Worm (Caenorhabditis elegans) whole organism, late embryonic: ENCODE results near the gene nhr-13.

Experiments
- C08G9.2 ChIP-seq: sonication (generic microtip); optimal IDR thresholded peaks from 2 replicates; lab custom pipeline; 2016; ENCODE audit warnings: mild to moderate bottlenecking, missing genetic modification characterization, moderate library complexity, missing compliant biosample characterization
- ceh-14 ChIP-seq: sonication (generic microtip); optimal IDR thresholded peaks from 2 replicates; lab custom pipeline; 2016; ENCODE audit warnings: missing genotype, missing genetic modification characterization, missing compliant biosample characterization
- ceh-30 ChIP-seq: fragments of 150-350 bp; optimal IDR thresholded peaks from 2 replicates; lab custom pipeline; 2014; ENCODE audit warnings: missing biosample characterization, missing genetic modification characterization
- unc-86 ChIP-seq: sonication (generic microtip); optimal IDR thresholded peaks from 2 replicates; lab custom pipeline; 2016; ENCODE audit warnings: missing genetic modification characterization, missing compliant biosample characterization

DNA sequence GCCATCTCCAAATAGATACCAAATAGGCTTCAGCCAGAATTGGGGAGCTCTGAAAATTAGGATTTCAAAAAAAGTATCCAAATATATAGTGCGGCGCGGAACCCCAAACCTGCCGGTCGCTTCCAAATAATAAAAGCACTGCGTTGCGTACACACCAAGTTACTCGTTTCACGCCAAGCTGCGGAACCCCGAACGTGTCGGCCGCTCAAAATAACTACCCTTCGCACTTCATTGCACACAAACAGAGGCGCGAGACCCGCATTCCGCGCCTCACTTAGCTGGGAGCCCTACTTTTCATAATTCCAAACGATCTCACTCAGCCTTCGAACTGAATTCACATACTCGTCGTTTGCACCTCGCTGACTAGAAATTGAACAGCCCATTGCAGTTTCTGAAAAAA is 7.3 kb downstream of the nhr-13 start:
- TF ChIP-seq ceh-14 (tag; lab: Kevin White, UChicago) (no peak), ceh-30 (tag; lab: Kevin White, UChicago) (no peak), C08G9.2 (tag; lab: Kevin White, UChicago) (no peak), unc-86 (no peak)
